Worm (Caenorhabditis elegans): ENCODE data around the gene C37C3.1.

ce11 chrV:7861792-7862191, 4.0 kb downstream of the C37C3.1 start, which contains the start of gene C37C3.17:
- no peak for TF ChIP-seq R02D3.7 (tag; optimal IDR thresholded peaks at IDR 0.05)
- TF ChIP-seq ZK546.5 (tag; optimal IDR thresholded peaks at IDR 0.05) = no peak
- TF ChIP-seq sea-2 (GFP tag; optimal IDR thresholded peaks at IDR 0.05) = no peak
